Worm (Caenorhabditis elegans) whole organism, L4 larva: ENCODE data around the gene ugt-62.

ENCODE experiments used
- F44E2.7 ChIP-seq: fragments of 200-800 bp; sonication (Bioruptor generic); IDR thresholded peaks from 2 replicates; pipeline ENCODE4 v2.1.2; 2022; ENCODE audit warnings: missing genetic modification characterization, missing compliant biosample characterization
- F49E8.2 ChIP-seq: sonication (generic microtip); optimal IDR thresholded peaks from 2 replicates; lab custom pipeline; 2016; ENCODE audit warnings: missing compliant biosample characterization, mild to moderate bottlenecking, missing genetic modification characterization, borderline replicate concordance
- T20F7.1 ChIP-seq: fragments of 200-800 bp; sonication (Bioruptor generic); optimal IDR thresholded peaks from 2 replicates; lab custom pipeline; 2018; ENCODE audit warnings: mild to moderate bottlenecking, missing genetic modification characterization, missing compliant biosample characterization
- T26A8.4 ChIP-seq: fragments of 200-800 bp; sonication (Bioruptor generic); IDR thresholded peaks from 2 replicates; pipeline ENCODE4 v1.3.6; 2022; ENCODE audit warnings: missing genetic modification characterization, missing compliant biosample characterization
- Y5F2A.4 ChIP-seq: fragments of 200-800 bp; sonication (Bioruptor generic); optimal IDR thresholded peaks from 2 replicates; lab custom pipeline; 2018; ENCODE audit warnings: mild to moderate bottlenecking, missing genetic modification characterization, missing compliant biosample characterization
- ZK546.5 ChIP-seq, 2 experiments: sonication (generic microtip); optimal IDR thresholded peaks; 2 replicates each; lab custom pipeline; 2017; ENCODE audit warnings: missing biosample characterization in 2 of 2, missing genetic modification characterization in 2 of 2
- aha-1 ChIP-seq: fragments of 150-350 bp; peaks from one replicate; lab custom pipeline; 2014; ENCODE audit warnings: missing biosample characterization, missing genetic modification characterization
- aly-2 ChIP-seq: sonication (generic microtip); optimal IDR thresholded peaks from 2 replicates; lab custom pipeline; 2018; ENCODE audit warnings: missing biosample characterization, missing genetic modification characterization
- attf-4 ChIP-seq: sonication (generic microtip); optimal IDR thresholded peaks from 3 replicates; lab custom pipeline; 2017; ENCODE audit warnings: missing biosample characterization, missing genetic modification characterization
- ctbp-1 ChIP-seq: fragments of 200-800 bp; sonication (Bioruptor generic); IDR thresholded peaks from 2 replicates; pipeline ENCODE4 v1.3.6; 2022; ENCODE audit warnings: missing genetic modification reagents, missing genetic modification characterization, missing compliant biosample characterization
- daf-16 ChIP-seq, 3 experiments: sonication (generic microtip); optimal IDR thresholded peaks; 2 replicates each; lab custom pipeline; 2016 to 2017; ENCODE audit warnings: missing genetic modification characterization in 3 of 3, missing genetic modification reagents in 3 of 3, mild to moderate bottlenecking in 2 of 3, missing compliant biosample characterization in 2 of 3, missing biosample characterization in 1 of 3, moderate library complexity in 1 of 3
- dmd-6 ChIP-seq: fragments of 200-800 bp; sonication (Bioruptor generic); IDR thresholded peaks from 2 replicates; pipeline ENCODE4 v1.3.6; 2022; ENCODE audit warnings: missing genetic modification reagents, missing genetic modification characterization, missing compliant biosample characterization
- dve-1 ChIP-seq: sonication (generic microtip); optimal IDR thresholded peaks from 2 replicates; lab custom pipeline; 2017; ENCODE audit warnings: antibody characterized with exemption, mild to moderate bottlenecking, missing genetic modification characterization, missing compliant biosample characterization; ENCODE audit not compliant: insufficient read depth
- egl-43 ChIP-seq: fragments of 200-800 bp; sonication (Bioruptor generic); IDR thresholded peaks from 2 replicates; pipeline ENCODE4 v1.3.6; 2022; ENCODE audit warnings: missing genetic modification reagents, missing genetic modification characterization, missing compliant biosample characterization
- fkh-10 ChIP-seq: fragments of 150-350 bp; optimal IDR thresholded peaks from 2 replicates; lab custom pipeline; 2014; ENCODE audit warnings: missing biosample characterization, missing genetic modification reagents, missing genetic modification characterization
- hif-1 ChIP-seq, 2 experiments: sonication (generic microtip); optimal IDR thresholded peaks; 2 replicates each; lab custom pipeline; 2016 to 2017; ENCODE audit warnings: missing compliant biosample characterization in 2 of 2, missing genetic modification characterization in 2 of 2, missing genetic modification reagents in 2 of 2, missing genotype in 2 of 2, mild to moderate bottlenecking in 1 of 2
- hlh-11 ChIP-seq: fragments of 200-800 bp; sonication (Bioruptor generic); optimal IDR thresholded peaks from 2 replicates; lab custom pipeline; 2018; ENCODE audit warnings: mild to moderate bottlenecking, missing genetic modification characterization, missing compliant biosample characterization
- hlh-30 ChIP-seq: sonication (generic microtip); optimal IDR thresholded peaks from 2 replicates; lab custom pipeline; 2017; ENCODE audit warnings: antibody characterized with exemption, mild to moderate bottlenecking, missing genetic modification characterization, missing compliant biosample characterization; ENCODE audit not compliant: insufficient read depth
- hmg-1.1 ChIP-seq: fragments of 200-800 bp; sonication (Bioruptor generic); IDR thresholded peaks from 2 replicates; pipeline ENCODE4 v1.3.6; 2022; ENCODE audit warnings: missing genetic modification reagents, missing genetic modification characterization, missing compliant biosample characterization
- lin-38 ChIP-seq: fragments of 200-800 bp; sonication (Bioruptor generic); IDR thresholded peaks from 2 replicates; pipeline ENCODE4 v1.3.6; 2022; ENCODE audit warnings: missing genetic modification reagents, missing genetic modification characterization, missing compliant biosample characterization
- lsy-2 ChIP-seq, 2 experiments: fragments of 150-350 bp in 1 of 2; sonication (generic microtip) in 1 of 2; optimal IDR thresholded peaks; 2 replicates each; lab custom pipeline; 2014 to 2017; ENCODE audit warnings: missing biosample characterization in 2 of 2, missing genetic modification characterization in 2 of 2
- madf-9 ChIP-seq: fragments of 200-800 bp; sonication (Bioruptor generic); conservative IDR thresholded peaks from 2 replicates; pipeline ENCODE4 v1.3.6; 2022; ENCODE audit warnings: missing genetic modification reagents, missing genetic modification characterization, missing compliant biosample characterization
- mdl-1 ChIP-seq, 2 experiments: fragments of 150-350 bp in 1 of 2; sonication (generic microtip) in 1 of 2; optimal IDR thresholded peaks; 2 replicates each; lab custom pipeline; 2014 to 2017; ENCODE audit warnings: missing biosample characterization in 2 of 2, missing genetic modification characterization in 2 of 2
- mep-1 ChIP-seq: fragments of 150-350 bp; sonication (generic microtip); optimal IDR thresholded peaks from 3 replicates; lab custom pipeline; 2014; ENCODE audit warnings: missing biosample characterization, missing genetic modification characterization
- mxl-2 ChIP-seq: fragments of 200-800 bp; sonication (Bioruptor generic); conservative IDR thresholded peaks from 2 replicates; pipeline ENCODE4 v1.3.6; 2022; ENCODE audit warnings: missing genetic modification reagents, missing genetic modification characterization, missing compliant biosample characterization
- nhr-102 ChIP-seq: sonication (generic microtip); optimal IDR thresholded peaks from 2 replicates; lab custom pipeline; 2016; ENCODE audit warnings: mild to moderate bottlenecking, missing genetic modification characterization, moderate library complexity, missing compliant biosample characterization
- nhr-28 ChIP-seq: fragments of 150-350 bp; optimal IDR thresholded peaks from 2 replicates; lab custom pipeline; 2014; ENCODE audit warnings: missing biosample characterization, missing genetic modification characterization
- nhr-42 ChIP-seq: fragments of 200-800 bp; sonication (Bioruptor generic); IDR thresholded peaks from 2 replicates; pipeline ENCODE4 v1.3.6; 2022; ENCODE audit warnings: missing genetic modification characterization, missing compliant biosample characterization
- nhr-48 ChIP-seq: sonication (generic microtip); optimal IDR thresholded peaks from 2 replicates; lab custom pipeline; 2016; ENCODE audit warnings: mild to moderate bottlenecking, missing genetic modification characterization, missing compliant biosample characterization
- nhr-6 ChIP-seq: fragments of 150-350 bp; optimal IDR thresholded peaks from 2 replicates; lab custom pipeline; 2014; ENCODE audit warnings: missing biosample characterization, missing genetic modification characterization
- php-3 ChIP-seq: fragments of 200-800 bp; sonication (Bioruptor generic); IDR thresholded peaks from 2 replicates; pipeline ENCODE4 v1.3.6; 2022; ENCODE audit warnings: missing genetic modification reagents, missing genetic modification characterization, missing compliant biosample characterization
- pqm-1 ChIP-seq: sonication (generic microtip); optimal IDR thresholded peaks from 2 replicates; lab custom pipeline; 2017; ENCODE audit warnings: missing biosample characterization, missing genetic modification characterization
- saeg-2 ChIP-seq: fragments of 200-800 bp; sonication (Bioruptor generic); IDR thresholded peaks from 2 replicates; pipeline ENCODE4 v1.3.6; 2022; ENCODE audit warnings: missing genetic modification reagents, missing genetic modification characterization, missing compliant biosample characterization
- snpc-1.2 ChIP-seq: fragments of 200-800 bp; sonication (Bioruptor generic); IDR thresholded peaks from 2 replicates; pipeline ENCODE4 v1.3.6; 2022; ENCODE audit warnings: missing genetic modification reagents, missing genetic modification characterization, missing compliant biosample characterization
- spr-3 ChIP-seq: fragments of 200-800 bp; sonication (Bioruptor generic); optimal IDR thresholded peaks from 2 replicates; lab custom pipeline; 2018; ENCODE audit warnings: mild to moderate bottlenecking, missing genetic modification characterization, missing compliant biosample characterization
- tra-1 ChIP-seq: fragments of 200-800 bp; sonication (Bioruptor generic); IDR thresholded peaks from 2 replicates; pipeline ENCODE4 v1.3.6; 2022; ENCODE audit warnings: missing genetic modification reagents, missing genetic modification characterization, missing compliant biosample characterization
- unc-62 ChIP-seq, 3 experiments: fragments of 150-350 bp in 1 of 3; sonication (generic microtip); optimal IDR thresholded peaks in 2 of 3; peaks in 1 of 3; 1 replicate in 1 of 3; 2 replicates in 2 of 3; lab custom pipeline; 2014 to 2017; ENCODE audit warnings: missing biosample characterization in 3 of 3, missing genetic modification characterization in 3 of 3, missing genetic modification reagents in 3 of 3, missing genotype in 1 of 3
- vab-7 ChIP-seq: fragments of 200-800 bp; sonication (Bioruptor generic); IDR thresholded peaks from 2 replicates; pipeline ENCODE4 v1.3.6; 2022; ENCODE audit warnings: missing genetic modification reagents, missing genetic modification characterization, missing compliant biosample characterization
- zfp-2 ChIP-seq: sonication (generic microtip); optimal IDR thresholded peaks from 2 replicates; lab custom pipeline; 2016; ENCODE audit warnings: mild to moderate bottlenecking, missing genetic modification characterization, missing compliant biosample characterization
- ztf-7 ChIP-seq: fragments of 150-350 bp; optimal IDR thresholded peaks from 2 replicates; lab custom pipeline; 2014; ENCODE audit warnings: missing biosample characterization, missing genetic modification characterization

ugt-62 gene

DNA sequence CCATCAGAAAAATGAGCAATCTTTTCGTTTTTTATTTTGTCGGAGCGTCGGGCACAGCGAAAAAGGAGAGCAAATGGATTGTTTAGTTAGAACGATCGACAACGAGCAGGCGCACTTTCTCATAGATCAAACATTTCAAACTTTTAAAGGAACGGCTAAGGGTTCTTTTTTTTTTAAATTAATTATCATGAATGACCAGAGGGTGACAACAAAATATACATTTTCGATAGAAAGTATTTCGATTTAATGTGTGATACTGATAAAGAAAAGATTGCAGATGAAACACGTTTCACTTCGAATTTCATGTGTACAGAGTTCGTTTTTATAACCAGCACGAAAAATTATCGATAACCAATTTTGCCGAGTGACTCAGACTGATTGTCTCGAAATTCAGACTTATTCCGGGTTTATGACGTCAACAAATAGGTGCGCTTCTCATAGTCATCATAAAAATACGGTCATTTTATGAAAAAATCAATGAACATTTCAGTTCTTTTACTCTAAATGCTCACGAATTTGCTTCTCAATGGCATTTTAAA lies 33.8 kb downstream of the ugt-62 start (continued):
- TF ChIP-seq nhr-102 (tag; lab: Kevin White, UChicago) (no peak), ztf-7 (no peak), aha-1 (tag; lab: Kevin White, UChicago) (peak; percentile 93), T20F7.1 (GFP tag; lab: Kevin White, UChicago) (no peak), mxl-2 (GFP tag; lab: Robert Waterston, UW) (no peak), F49E8.2 (tag; lab: Kevin White, UChicago) (no peak), Y5F2A.4 (no peak), madf-9 (no peak), tra-1 (GFP tag; lab: Robert Waterston, UW) (no peak)

DNA sequence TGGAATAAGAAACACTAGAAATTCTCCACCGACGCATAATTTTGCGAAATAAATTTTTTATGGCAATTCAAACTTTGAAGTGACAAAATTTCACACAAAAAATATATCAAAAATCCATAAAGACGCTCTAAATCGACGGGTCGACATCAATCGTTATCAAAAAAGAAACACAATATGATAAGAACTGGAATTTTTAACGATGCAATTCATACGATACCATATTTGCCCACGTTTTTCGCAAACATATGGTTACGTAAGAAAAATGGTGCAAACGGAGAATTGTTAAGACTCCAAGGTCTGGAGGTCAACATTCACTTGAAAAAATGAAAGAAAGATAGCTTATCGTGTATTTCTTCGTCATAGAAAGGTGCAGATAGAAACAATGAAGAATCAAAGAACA lies 34.3 kb downstream of the ugt-62 start:
- TF ChIP-seq tra-1 (GFP tag; lab: Robert Waterston, UW), result 0 out of 2 replicates have a peak, but pooled peaks have one; percentile 18
- no peak for TF ChIP-seq daf-16 (GFP tag; optimal IDR thresholded peaks at IDR 0.05; lab: Kevin White, UChicago)
- TF ChIP-seq daf-16 (tag; optimal IDR thresholded peaks at IDR 0.05; lab: Kevin White, UChicago), result peak; percentile 49
- no peak for TF ChIP-seq zfp-2 (tag; lab: Kevin White, UChicago)
- TF ChIP-seq pqm-1 (tag; lab: Kevin White, UChicago), result peak; percentile 96
- TF ChIP-seq php-3 (GFP tag; lab: Robert Waterston, UW), result peak; percentile 90
- no peak for TF ChIP-seq snpc-1.2
- peak; percentile 13 for TF ChIP-seq T20F7.1 (GFP tag; lab: Kevin White, UChicago)
- peak; percentile 82 for TF ChIP-seq aha-1 (tag; lab: Kevin White, UChicago)
- TF ChIP-seq dmd-6 (GFP tag; lab: Robert Waterston, UW), result peak; percentile 72
- no peak for TF ChIP-seq hif-1 (tag; optimal IDR thresholded peaks at IDR 0.05; lab: Kevin White, UChicago)
- no peak for TF ChIP-seq lin-38 (GFP tag; lab: Robert Waterston, UW)
- TF ChIP-seq hlh-11, result peak; percentile 27
- no peak for TF ChIP-seq ctbp-1 (GFP tag; lab: Robert Waterston, UW)
- no peak for TF ChIP-seq Y5F2A.4
- peak; percentile 41 for TF ChIP-seq dve-1
- peak; percentile 80 for TF ChIP-seq nhr-28 (tag; lab: Kevin White, UChicago)
- no peak for TF ChIP-seq F44E2.7

DNA sequence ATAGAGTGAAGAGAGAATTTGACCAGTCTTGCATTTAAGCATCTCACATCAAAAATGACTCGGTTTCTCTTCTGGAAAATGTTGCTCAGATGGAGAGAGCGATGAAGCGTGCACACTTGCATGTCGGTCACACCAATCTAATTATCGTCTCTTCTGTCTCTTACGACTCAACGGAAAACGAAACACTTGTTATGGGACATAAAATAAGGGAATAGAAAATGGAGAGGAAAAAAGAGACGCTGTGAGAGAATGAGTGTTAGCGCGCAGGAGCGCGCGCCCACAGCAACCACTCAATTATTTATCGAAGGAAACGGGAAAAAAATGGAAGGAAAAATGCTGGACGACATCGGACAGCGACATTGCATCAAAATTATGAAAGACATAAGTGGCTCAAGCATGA lies 34.7 kb downstream of the ugt-62 start:
- TF ChIP-seq saeg-2 (GFP tag; lab: Robert Waterston, UW), result no peak
- peak in 1 of 2 experiments; percentile 1 for TF ChIP-seq mdl-1 (tag; optimal IDR thresholded peaks at IDR 0.05; lab: Kevin White, UChicago)
- TF ChIP-seq hif-1 (tag; optimal IDR thresholded peaks at IDR 0.05; lab: Kevin White, UChicago), result peak in 1 of 2 experiments; percentile 3
- TF ChIP-seq fkh-10, result peak; percentile 66
- peak; percentile 53 for TF ChIP-seq hlh-30
- TF ChIP-seq hmg-1.1, result peak; percentile 39; the same call in 1 of the 2 replicates
- peak in 1 of 2 experiments; percentile 53 for TF ChIP-seq lsy-2 (tag; optimal IDR thresholded peaks at IDR 0.05; lab: Kevin White, UChicago)
- TF ChIP-seq ZK546.5 (tag; optimal IDR thresholded peaks at IDR 0.05; lab: Kevin White, UChicago), result no peak
- TF ChIP-seq zfp-2 (tag; lab: Kevin White, UChicago), result no peak
- TF ChIP-seq tra-1 (GFP tag; lab: Robert Waterston, UW), result no peak
- peak; percentile 39; the same call in 1 of the 2 replicates for TF ChIP-seq vab-7 (GFP tag; lab: Robert Waterston, UW)
- TF ChIP-seq nhr-42 (GFP tag; lab: Robert Waterston, UW), result no peak
- TF ChIP-seq T26A8.4 (GFP tag; lab: Robert Waterston, UW), result 0 out of 2 replicates have a peak, but pooled peaks have one; percentile 31
- no peak for TF ChIP-seq attf-4 (tag; lab: Kevin White, UChicago)
- TF ChIP-seq unc-62 (GFP tag; optimal IDR thresholded peaks at IDR 0.05 in 1 of 2; lab: Kevin White, UChicago), result peak in 1 of 2 experiments; percentile 20
- no peak for TF ChIP-seq unc-62 (tag; optimal IDR thresholded peaks at IDR 0.05; lab: Kevin White, UChicago)
- TF ChIP-seq egl-43 (GFP tag; lab: Robert Waterston, UW), result peak; percentile 66
- no peak for TF ChIP-seq nhr-48
- TF ChIP-seq mep-1, result peak; percentile 33
- no peak for TF ChIP-seq aha-1 (tag; lab: Kevin White, UChicago)
- TF ChIP-seq aly-2 (tag; lab: Kevin White, UChicago), result no peak
- no peak for TF ChIP-seq spr-3 (GFP tag; lab: Kevin White, UChicago)
- peak; percentile 48 for TF ChIP-seq ctbp-1 (GFP tag; lab: Robert Waterston, UW)
- no peak for TF ChIP-seq nhr-6
